Fruit fly (Drosophila melanogaster): ENCODE measurements around the gene Argk2.

Gene Argk2

dm6 chr3L:9072731-9073385, 25.6 kb downstream of the Argk2 start, which contains the start of the genes CG4911 and CG4942 (continued):
- TF ChIP-seq phol (tag; optimal IDR thresholded peaks at IDR 0.05) (peak; percentile 87), CG2120 (GFP tag; optimal IDR thresholded peaks at IDR 0.05) (peak; percentile 88), Scr (GFP tag; IDR thresholded peaks at IDR 0.05; ENCODE audit: partially characterized antibody) (no peak), fd3F (GFP tag; optimal IDR thresholded peaks at IDR 0.05) (peak; percentile 58), CG10321 (GFP tag; IDR thresholded peaks at IDR 0.05) (no peak), eyg (GFP tag; optimal IDR thresholded peaks at IDR 0.05) (no peak), CG12219 (GFP tag; optimal IDR thresholded peaks at IDR 0.05) (peak; percentile 41), D19B (GFP tag; optimal IDR thresholded peaks at IDR 0.05) (peak; percentile 60), Deaf1 (tag; optimal IDR thresholded peaks at IDR 0.05) (peak; percentile 28), CG33557 (GFP tag; optimal IDR thresholded peaks at IDR 0.05) (peak; percentile 62), CG3065 (GFP tag; optimal IDR thresholded peaks at IDR 0.05) (no peak), Dbx (GFP tag; IDR thresholded peaks at IDR 0.05) (peak; percentile 52; the same call in 1 of the 3 replicates), CG4820 (GFP tag; optimal IDR thresholded peaks at IDR 0.05) (peak; percentile 58), Max (GFP tag; optimal IDR thresholded peaks at IDR 0.05) (peak; percentile 74), Hmx (GFP tag; optimal IDR thresholded peaks at IDR 0.05) (peak; percentile 43), CG12391 (tag; optimal IDR thresholded peaks at IDR 0.05) (peak; percentile 87), CG9609 (GFP tag; optimal IDR thresholded peaks at IDR 0.05) (peak; percentile 61), NfI (GFP tag; optimal IDR thresholded peaks at IDR 0.05) (peak; percentile 74), CG7786 (GFP tag; optimal IDR thresholded peaks at IDR 0.05) (peak; percentile 65), lilli (GFP tag; optimal IDR thresholded peaks at IDR 0.05) (peak; percentile 83), CG17612 (GFP tag; IDR thresholded peaks at IDR 0.05) (no peak), Asciz (GFP tag; optimal IDR thresholded peaks at IDR 0.05) (no peak), CG10543 (GFP tag; optimal IDR thresholded peaks at IDR 0.05) (peak; percentile 78), CG11398 (GFP tag; optimal IDR thresholded peaks at IDR 0.05) (peak; percentile 16), CG6813 (GFP tag; optimal IDR thresholded peaks at IDR 0.05) (no peak), Poxn (GFP tag; IDR thresholded peaks at IDR 0.05) (no peak), nmo (GFP tag; optimal IDR thresholded peaks at IDR 0.05) (peak; percentile 90), CG12155 (GFP tag; optimal IDR thresholded peaks at IDR 0.05) (peak; percentile 71), CG11504 (tag; optimal IDR thresholded peaks at IDR 0.05) (peak; percentile 75), CG10366 (GFP tag; IDR thresholded peaks at IDR 0.05) (peak; percentile 57), Hsf (GFP tag; optimal IDR thresholded peaks at IDR 0.05) (peak; percentile 85), CG17912 (GFP tag; optimal IDR thresholded peaks at IDR 0.05) (no peak), Oaz (GFP tag; IDR thresholded peaks at IDR 0.05) (no peak), toy (GFP tag; IDR thresholded peaks at IDR 0.05) (no peak), Mrtf (GFP tag; IDR thresholded peaks at IDR 0.05) (peak; percentile 59; the same call in 1 of the 3 replicates), zen2 (GFP tag; IDR thresholded peaks at IDR 0.05; ENCODE audit: partially characterized antibody) (no peak), CG1832 (GFP tag; optimal IDR thresholded peaks at IDR 0.05) (no peak), Gug (GFP tag; IDR thresholded peaks at IDR 0.05) (peak; percentile 36; the same call in 1 of the 4 replicates), zf30C (GFP tag; optimal IDR thresholded peaks at IDR 0.05) (no peak), CG6175 (GFP tag; IDR thresholded peaks at IDR 0.05) (peak; percentile 26; the same call in 1 of the 3 replicates), croc (GFP tag; conservative IDR thresholded peaks at IDR 0.05) (no peak; the same call in 1 of the 3 replicates), CG14965 (GFP tag; optimal IDR thresholded peaks at IDR 0.05; ENCODE audit: borderline replicate concordance) (no peak), Sox102F (GFP tag; optimal IDR thresholded peaks at IDR 0.05) (peak; percentile 75), fd102C (GFP tag; optimal IDR thresholded peaks at IDR 0.05) (no peak), chn (GFP tag; optimal IDR thresholded peaks at IDR 0.05) (peak; percentile 72), Trl (optimal IDR thresholded peaks at IDR 0.05) (no peak), Trl (GFP tag; optimal IDR thresholded peaks at IDR 0.05) (peak; percentile 61), CG6689 (GFP tag; IDR thresholded peaks at IDR 0.05) (peak; percentile 84), ssp (GFP tag; IDR thresholded peaks at IDR 0.05) (peak; percentile 50; the same call in 1 of the 2 replicates), unc-4 (GFP tag; IDR thresholded peaks at IDR 0.05; ENCODE audit: partially characterized antibody) (no peak)
